Worm (Caenorhabditis elegans) whole organism, mixed stage, embryonic: ENCODE results near the gene col-144.

ENCODE experiments used
- M03D4.4 ChIP-seq: sonication (generic microtip); optimal IDR thresholded peaks from 2 replicates; lab custom pipeline; 2017; ENCODE audit warnings: mild to moderate bottlenecking, missing genetic modification characterization, missing compliant biosample characterization
- bed-3 ChIP-seq: fragments of 200-800 bp; sonication (Bioruptor generic); optimal IDR thresholded peaks from 3 replicates; lab custom pipeline; 2018; ENCODE audit warnings: mild to moderate bottlenecking, missing genetic modification characterization, moderate library complexity, missing compliant biosample characterization
- blmp-1 ChIP-seq: fragments of 150-350 bp; optimal IDR thresholded peaks from 2 replicates; lab custom pipeline; 2014; ENCODE audit warnings: missing biosample characterization, missing genetic modification characterization
- ceh-39 ChIP-seq: fragments of 150-350 bp; optimal IDR thresholded peaks from 2 replicates; lab custom pipeline; 2014; ENCODE audit warnings: missing biosample characterization, missing genetic modification characterization
- ceh-43 ChIP-seq: fragments of 200-800 bp; sonication (Bioruptor generic); optimal IDR thresholded peaks from 2 replicates; lab custom pipeline; 2018; ENCODE audit warnings: mild to moderate bottlenecking, missing genetic modification characterization, moderate library complexity, missing compliant biosample characterization
- ceh-83 ChIP-seq: fragments of 200-800 bp; sonication (Bioruptor generic); optimal IDR thresholded peaks from 2 replicates; lab custom pipeline; 2018; ENCODE audit warnings: mild to moderate bottlenecking, missing genetic modification characterization, missing compliant biosample characterization
- ces-1 ChIP-seq: fragments of 150-350 bp; optimal IDR thresholded peaks from 2 replicates; lab custom pipeline; 2014; ENCODE audit warnings: missing biosample characterization, missing genetic modification reagents, missing genetic modification characterization
- cnd-1 ChIP-seq: fragments of 200-800 bp; sonication (Bioruptor generic); optimal IDR thresholded peaks from 2 replicates; lab custom pipeline; 2018; ENCODE audit warnings: mild to moderate bottlenecking, missing genetic modification characterization, missing compliant biosample characterization
- drap-1 ChIP-seq: fragments of 200-800 bp; sonication (Bioruptor generic); optimal IDR thresholded peaks from 3 replicates; lab custom pipeline; 2018; ENCODE audit warnings: mild to moderate bottlenecking, missing genetic modification characterization, missing compliant biosample characterization
- elt-1 ChIP-seq: sonication (generic microtip); optimal IDR thresholded peaks from 2 replicates; lab custom pipeline; 2017; ENCODE audit warnings: missing genetic modification characterization, mild to moderate bottlenecking, missing compliant biosample characterization, antibody characterized with exemption, moderate library complexity, borderline replicate concordance; ENCODE audit not compliant: insufficient read depth
- elt-3 ChIP-seq: fragments of 150-350 bp; optimal IDR thresholded peaks from 2 replicates; lab custom pipeline; 2014; ENCODE audit warnings: missing biosample characterization, missing genetic modification characterization
- flh-1 ChIP-seq: fragments of 200-800 bp; sonication (Bioruptor generic); optimal IDR thresholded peaks from 2 replicates; lab custom pipeline; 2018; ENCODE audit warnings: mild to moderate bottlenecking, missing genetic modification characterization, moderate library complexity, missing compliant biosample characterization
- ham-2 ChIP-seq: fragments of 200-800 bp; sonication (Bioruptor generic); optimal IDR thresholded peaks from 2 replicates; lab custom pipeline; 2018; ENCODE audit warnings: mild to moderate bottlenecking, missing genetic modification characterization, missing compliant biosample characterization
- hlh-1 ChIP-seq: fragments of 150-350 bp; optimal IDR thresholded peaks from 2 replicates; lab custom pipeline; 2014; ENCODE audit warnings: missing biosample characterization, missing genetic modification reagents, missing genetic modification characterization
- lin-32 ChIP-seq: fragments of 200-800 bp; sonication (Bioruptor generic); optimal IDR thresholded peaks from 2 replicates; lab custom pipeline; 2018; ENCODE audit warnings: mild to moderate bottlenecking, missing genetic modification characterization, missing compliant biosample characterization
- lsy-2 ChIP-seq: fragments of 150-350 bp; optimal IDR thresholded peaks from 2 replicates; lab custom pipeline; 2014; ENCODE audit warnings: missing biosample characterization, missing genetic modification characterization
- mep-1 ChIP-seq: fragments of 150-350 bp; optimal IDR thresholded peaks from 2 replicates; lab custom pipeline; 2017; ENCODE audit warnings: missing biosample characterization, missing genetic modification reagents, missing genetic modification characterization, inconsistent platforms
- mls-2 ChIP-seq: sonication (generic microtip); optimal IDR thresholded peaks from 2 replicates; lab custom pipeline; 2016; ENCODE audit warnings: mild to moderate bottlenecking, missing genetic modification characterization, moderate library complexity, missing compliant biosample characterization
- nhr-12 ChIP-seq: fragments of 150-350 bp; optimal IDR thresholded peaks from 2 replicates; lab custom pipeline; 2014; ENCODE audit warnings: missing biosample characterization, missing genetic modification characterization
- nhr-237 ChIP-seq: fragments of 150-350 bp; optimal IDR thresholded peaks from 2 replicates; lab custom pipeline; 2014; ENCODE audit warnings: missing biosample characterization, missing genetic modification characterization
- nhr-76 ChIP-seq: sonication (generic microtip); optimal IDR thresholded peaks from 2 replicates; lab custom pipeline; 2017; ENCODE audit warnings: missing biosample characterization, missing genetic modification characterization
- pha-4 ChIP-seq: fragments of 150-350 bp; optimal IDR thresholded peaks from 2 replicates; lab custom pipeline; 2018; ENCODE audit warnings: missing biosample characterization, missing genetic modification reagents, missing genetic modification characterization
- sem-2 ChIP-seq: fragments of 200-800 bp; sonication (Bioruptor generic); optimal IDR thresholded peaks from 2 replicates; lab custom pipeline; 2018; ENCODE audit warnings: mild to moderate bottlenecking, missing genetic modification characterization, missing compliant biosample characterization
- sptf-1 ChIP-seq: sonication (generic microtip); optimal IDR thresholded peaks from 2 replicates; lab custom pipeline; 2017; ENCODE audit warnings: mild to moderate bottlenecking, missing genetic modification characterization, moderate library complexity, missing compliant biosample characterization
- tbx-8 ChIP-seq: fragments of 200-800 bp; sonication (Bioruptor generic); optimal IDR thresholded peaks from 2 replicates; lab custom pipeline; 2018; ENCODE audit warnings: mild to moderate bottlenecking, missing genetic modification characterization, moderate library complexity, missing compliant biosample characterization
- unc-120 ChIP-seq: sonication (generic microtip); optimal IDR thresholded peaks from 2 replicates; lab custom pipeline; 2017; ENCODE audit warnings: missing genetic modification characterization, missing compliant biosample characterization; ENCODE audit not compliant: poor library complexity, severe bottlenecking
- unc-62 ChIP-seq: fragments of 150-350 bp; optimal IDR thresholded peaks from 2 replicates; lab custom pipeline; 2014; ENCODE audit warnings: missing biosample characterization, missing genetic modification reagents, missing genetic modification characterization
- zip-8 ChIP-seq: fragments of 150-350 bp; optimal IDR thresholded peaks from 2 replicates; lab custom pipeline; 2014; ENCODE audit warnings: missing biosample characterization, missing genetic modification characterization
- ztf-11 ChIP-seq: fragments of 150-350 bp; optimal IDR thresholded peaks from 2 replicates; lab custom pipeline; 2014; ENCODE audit warnings: missing biosample characterization, missing genetic modification characterization

Gene col-144

ce11 chrV:9143896-9144295 lies 16.5 kb downstream of the col-144 start:
- TF ChIP-seq sem-2 (GFP tag; lab: Kevin White, UChicago), result no peak
- TF ChIP-seq nhr-76 (tag; lab: Kevin White, UChicago), result no peak
- no peak for TF ChIP-seq ceh-39
- no peak for TF ChIP-seq tbx-8 (GFP tag; lab: Kevin White, UChicago)
- TF ChIP-seq nhr-237, result no peak

- no peak for TF ChIP-seq lin-32 (GFP tag; lab: Kevin White, UChicago)
- TF ChIP-seq tbx-8 (GFP tag; lab: Kevin White, UChicago), result no peak
- TF ChIP-seq pha-4 (tag; lab: Kevin White, UChicago), result no peak
- no peak for TF ChIP-seq zip-8 (tag; lab: Kevin White, UChicago)
- TF ChIP-seq cnd-1 (tag; lab: Kevin White, UChicago), result no peak
- TF ChIP-seq nhr-76 (tag; lab: Kevin White, UChicago), result no peak
- TF ChIP-seq ceh-43 (GFP tag; lab: Kevin White, UChicago), result no peak
- no peak for TF ChIP-seq mls-2 (tag; lab: Kevin White, UChicago)
- no peak for TF ChIP-seq nhr-12 (tag; lab: Kevin White, UChicago)
- TF ChIP-seq hlh-1, result no peak
- TF ChIP-seq bed-3 (GFP tag; lab: Kevin White, UChicago), result no peak
- no peak for TF ChIP-seq mep-1 (tag; lab: Kevin White, UChicago)
- no peak for TF ChIP-seq blmp-1
- no peak for TF ChIP-seq elt-3 (tag; lab: Kevin White, UChicago)
- no peak for TF ChIP-seq sem-2 (GFP tag; lab: Kevin White, UChicago)
- no peak for TF ChIP-seq nhr-237
- TF ChIP-seq ceh-39, result no peak
- TF ChIP-seq sptf-1 (tag; lab: Kevin White, UChicago), result no peak
- no peak for TF ChIP-seq drap-1
These were observed 19.1 kb downstream of the col-144 start, which contains the start of gene pitr-3 for ce11 chrV:9141297-9141696. pitr-3 (minus strand) TSS chrV:9141397.

- TF ChIP-seq sptf-1 (tag; lab: Kevin White, UChicago), result no peak
- TF ChIP-seq elt-3 (tag; lab: Kevin White, UChicago), result no peak
- TF ChIP-seq ztf-11 (tag; lab: Kevin White, UChicago), result no peak
- no peak for TF ChIP-seq ceh-83 (GFP tag; lab: Kevin White, UChicago)
- no peak for TF ChIP-seq lin-32 (GFP tag; lab: Kevin White, UChicago)
- no peak for TF ChIP-seq elt-1 (tag; lab: Kevin White, UChicago)
- no peak for TF ChIP-seq flh-1 (GFP tag; lab: Kevin White, UChicago)
- TF ChIP-seq zip-8 (tag; lab: Kevin White, UChicago), result no peak
- no peak for TF ChIP-seq ces-1
- no peak for TF ChIP-seq unc-120 (tag; lab: Kevin White, UChicago)
- no peak for TF ChIP-seq cnd-1 (tag; lab: Kevin White, UChicago)
- no peak for TF ChIP-seq sem-2 (GFP tag; lab: Kevin White, UChicago)
- TF ChIP-seq nhr-76 (tag; lab: Kevin White, UChicago), result no peak
- TF ChIP-seq M03D4.4, result no peak
- TF ChIP-seq hlh-1, result no peak
- no peak for TF ChIP-seq bed-3 (GFP tag; lab: Kevin White, UChicago)
- no peak for TF ChIP-seq ham-2 (GFP tag; lab: Kevin White, UChicago)
- no peak for TF ChIP-seq ceh-43 (GFP tag; lab: Kevin White, UChicago)
- no peak for TF ChIP-seq tbx-8 (GFP tag; lab: Kevin White, UChicago)
- TF ChIP-seq lsy-2 (tag; lab: Kevin White, UChicago), result no peak
These were observed 22.8 kb downstream of the col-144 start, which contains the start of gene pitr-2 for ce11 chrV:9137618-9138017. pitr-2 (minus strand) TSS chrV:9137718.

- TF ChIP-seq sptf-1 (tag; lab: Kevin White, UChicago) (no peak), unc-62 (GFP tag; lab: Kevin White, UChicago) (no peak), zip-8 (tag; lab: Kevin White, UChicago) (no peak), ham-2 (GFP tag; lab: Kevin White, UChicago) (no peak), pha-4 (tag; lab: Kevin White, UChicago) (no peak), ceh-39 (no peak), ceh-43 (GFP tag; lab: Kevin White, UChicago) (no peak), mls-2 (tag; lab: Kevin White, UChicago) (no peak), bed-3 (GFP tag; lab: Kevin White, UChicago) (no peak), elt-3 (tag; lab: Kevin White, UChicago) (no peak), ceh-83 (GFP tag; lab: Kevin White, UChicago) (no peak), drap-1 (no peak), sem-2 (GFP tag; lab: Kevin White, UChicago) (no peak), unc-120 (tag; lab: Kevin White, UChicago) (no peak)
These were observed 26.5 kb downstream of the col-144 start, which contains the start of gene B0222.1 for ce11 chrV:9133950-9134349. B0222.1 (plus strand) TSS chrV:9134255.
